Worm (Caenorhabditis elegans) whole organism, L1 larva: ENCODE data around the gene praf-3.

Source experiments
- Y116A8C.19 ChIP-seq: sonication (generic microtip); optimal IDR thresholded peaks from 2 replicates; lab custom pipeline; 2016; ENCODE audit warnings: missing compliant biosample characterization, missing genetic modification characterization, borderline replicate concordance
- ama-1 ChIP-seq: fragments of 150-350 bp; optimal IDR thresholded peaks from 2 replicates; lab custom pipeline; 2014
- blmp-1 ChIP-seq: fragments of 150-350 bp; optimal IDR thresholded peaks from 2 replicates; lab custom pipeline; 2014; ENCODE audit warnings: missing biosample characterization, missing genetic modification characterization
- ceh-63 ChIP-seq: fragments of 200-800 bp; sonication (Bioruptor generic); optimal IDR thresholded peaks from 2 replicates; lab custom pipeline; 2018; ENCODE audit warnings: mild to moderate bottlenecking, missing genetic modification characterization, missing compliant biosample characterization
- ceh-8 ChIP-seq: fragments of 200-800 bp; sonication (Bioruptor generic); optimal IDR thresholded peaks from 2 replicates; lab custom pipeline; 2018; ENCODE audit warnings: mild to moderate bottlenecking, missing genetic modification characterization, moderate library complexity, missing compliant biosample characterization
- ceh-82 ChIP-seq, 3 experiments: fragments of 150-350 bp in 1 of 3; sonication (generic microtip) in 2 of 3; optimal IDR thresholded peaks; 2 replicates each; lab custom pipeline; 2014 to 2017; ENCODE audit warnings: missing biosample characterization in 3 of 3, missing genetic modification characterization in 3 of 3
- ceh-88 ChIP-seq: fragments of 200-800 bp; sonication (Bioruptor generic); IDR thresholded peaks from 2 replicates; pipeline ENCODE4 v1.3.6; 2022; ENCODE audit warnings: missing genetic modification characterization, missing compliant biosample characterization
- ceh-90 ChIP-seq: sonication (generic microtip); optimal IDR thresholded peaks from 2 replicates; lab custom pipeline; 2016; ENCODE audit warnings: missing genetic modification characterization, missing compliant biosample characterization
- ces-1 ChIP-seq: fragments of 150-350 bp; optimal IDR thresholded peaks from 2 replicates; lab custom pipeline; 2014; ENCODE audit warnings: missing biosample characterization, missing genetic modification reagents, missing genetic modification characterization
- dpl-1 ChIP-seq, 3 experiments: fragments of 150-350 bp in 2 of 3; sonication (generic microtip) in 1 of 3; optimal IDR thresholded peaks; 2 replicates each; lab custom pipeline; 2014 to 2017; ENCODE audit warnings: missing biosample characterization in 3 of 3, missing genetic modification characterization in 3 of 3, missing genetic modification reagents in 3 of 3
- efl-1 ChIP-seq, 4 experiments: fragments of 150-350 bp; optimal IDR thresholded peaks in 3 of 4; peaks in 1 of 4; 1 replicate in 1 of 4; 2 replicates in 3 of 4; lab custom pipeline; 2014; ENCODE audit warnings: missing biosample characterization in 2 of 4, missing genetic modification characterization in 2 of 4, missing genetic modification reagents in 2 of 4
- efl-3 ChIP-seq: fragments of 200-800 bp; sonication (Bioruptor generic); optimal IDR thresholded peaks from 2 replicates; lab custom pipeline; 2018; ENCODE audit warnings: mild to moderate bottlenecking, missing genetic modification characterization, missing compliant biosample characterization
- egl-27 ChIP-seq, 2 experiments: fragments of 150-350 bp in 1 of 2; sonication (generic microtip); optimal IDR thresholded peaks; 3 replicates each; lab custom pipeline; 2017 to 2018; ENCODE audit warnings: missing biosample characterization in 2 of 2, missing genetic modification characterization in 2 of 2, missing genetic modification reagents in 2 of 2
- elt-2 ChIP-seq: sonication (generic microtip); optimal IDR thresholded peaks from 2 replicates; lab custom pipeline; 2016; ENCODE audit warnings: missing genetic modification characterization, mild to moderate bottlenecking, inconsistent platforms, missing compliant biosample characterization, missing genetic modification reagents
- elt-3 ChIP-seq, 6 experiments: fragments of 150-350 bp in 1 of 6; sonication (generic microtip); optimal IDR thresholded peaks; 2 replicates each; lab custom pipeline; 2017 to 2018; ENCODE audit warnings: missing biosample characterization in 6 of 6, missing genetic modification characterization in 6 of 6, inconsistent platforms in 1 of 6
- ets-5 ChIP-seq: fragments of 200-800 bp; sonication (Bioruptor generic); IDR thresholded peaks from 2 replicates; pipeline ENCODE4 v1.3.6; 2022; ENCODE audit warnings: missing genetic modification characterization, missing compliant biosample characterization
- fkh-10 ChIP-seq: sonication (generic microtip); optimal IDR thresholded peaks from 2 replicates; lab custom pipeline; 2017; ENCODE audit warnings: missing biosample characterization, missing genetic modification reagents, missing genetic modification characterization
- hlh-4 ChIP-seq: sonication (generic microtip); optimal IDR thresholded peaks from 2 replicates; lab custom pipeline; 2016; ENCODE audit warnings: mild to moderate bottlenecking, missing genetic modification characterization, missing compliant biosample characterization
- hpl-2 ChIP-seq: fragments of 150-350 bp; optimal IDR thresholded peaks from 2 replicates; lab custom pipeline; 2014; ENCODE audit warnings: missing biosample characterization, missing genetic modification reagents, missing genetic modification characterization
- lin-14 ChIP-seq: fragments of 200-800 bp; sonication (Bioruptor generic); optimal IDR thresholded peaks from 2 replicates; lab custom pipeline; 2018; ENCODE audit warnings: mild to moderate bottlenecking, missing genetic modification characterization, moderate library complexity, missing compliant biosample characterization
- lin-35 ChIP-seq, 2 experiments: fragments of 150-350 bp; optimal IDR thresholded peaks; 2 replicates each; lab custom pipeline; 2014; ENCODE audit warnings: missing biosample characterization in 2 of 2, missing genetic modification characterization in 2 of 2, missing genetic modification reagents in 2 of 2
- lin-39 ChIP-seq: fragments of 150-350 bp; optimal IDR thresholded peaks from 2 replicates; lab custom pipeline; 2014; ENCODE audit warnings: missing biosample characterization, missing genetic modification reagents, missing genetic modification characterization
- mdl-1 ChIP-seq, 2 experiments: fragments of 150-350 bp; optimal IDR thresholded peaks; 2 replicates each; lab custom pipeline; 2014 to 2017; ENCODE audit warnings: missing biosample characterization in 2 of 2, missing genetic modification characterization in 2 of 2, inconsistent platforms in 1 of 2
- mef-2 ChIP-seq: fragments of 150-350 bp; optimal IDR thresholded peaks from 2 replicates; lab custom pipeline; 2014; ENCODE audit warnings: missing biosample characterization, missing genetic modification characterization
- nhr-11 ChIP-seq: fragments of 150-350 bp; optimal IDR thresholded peaks from 2 replicates; lab custom pipeline; 2014; ENCODE audit warnings: missing biosample characterization, missing genetic modification characterization
- nhr-12 ChIP-seq: sonication (generic microtip); optimal IDR thresholded peaks from 2 replicates; lab custom pipeline; 2017; ENCODE audit warnings: missing biosample characterization, missing genetic modification characterization
- nhr-28 ChIP-seq: fragments of 150-350 bp; optimal IDR thresholded peaks from 2 replicates; lab custom pipeline; 2014; ENCODE audit warnings: missing biosample characterization, missing genetic modification characterization
- nhr-47 ChIP-seq: sonication (generic microtip); optimal IDR thresholded peaks from 2 replicates; lab custom pipeline; 2016; ENCODE audit warnings: mild to moderate bottlenecking, missing genetic modification characterization, moderate library complexity, missing compliant biosample characterization
- nhr-84 ChIP-seq: sonication (generic microtip); optimal IDR thresholded peaks from 2 replicates; lab custom pipeline; 2017; ENCODE audit warnings: missing biosample characterization, missing genetic modification characterization
- nhr-85 ChIP-seq: sonication (generic microtip); peaks from one replicate; lab custom pipeline; 2016; ENCODE audit warnings: missing genetic modification characterization, inconsistent platforms, missing compliant biosample characterization
- nhr-90 ChIP-seq: sonication (generic microtip); optimal IDR thresholded peaks from 2 replicates; lab custom pipeline; 2016; ENCODE audit warnings: mild to moderate bottlenecking, missing genetic modification characterization, missing compliant biosample characterization; ENCODE audit not compliant: poor library complexity
- pax-3 ChIP-seq: fragments of 200-800 bp; sonication (Bioruptor generic); optimal IDR thresholded peaks from 2 replicates; lab custom pipeline; 2018; ENCODE audit warnings: mild to moderate bottlenecking, missing genetic modification characterization, moderate library complexity, missing compliant biosample characterization
- pqm-1 ChIP-seq: sonication (generic microtip); optimal IDR thresholded peaks from 3 replicates; lab custom pipeline; 2017; ENCODE audit warnings: missing biosample characterization, missing genetic modification characterization
- rnt-1 ChIP-seq: sonication (generic microtip); optimal IDR thresholded peaks from 2 replicates; lab custom pipeline; 2016; ENCODE audit warnings: mild to moderate bottlenecking, missing genetic modification characterization, moderate library complexity, missing compliant biosample characterization
- snpc-4 ChIP-seq: fragments of 150-350 bp; optimal IDR thresholded peaks from 2 replicates; lab custom pipeline; 2014; ENCODE audit warnings: missing biosample characterization, missing genetic modification characterization
- snu-23 ChIP-seq: sonication (generic microtip); optimal IDR thresholded peaks from 2 replicates; lab custom pipeline; 2016; ENCODE audit warnings: missing genetic modification characterization, missing compliant biosample characterization
- sox-4 ChIP-seq: sonication (generic microtip); optimal IDR thresholded peaks from 2 replicates; lab custom pipeline; 2016; ENCODE audit warnings: missing genetic modification characterization, missing compliant biosample characterization
- sptf-1 ChIP-seq: fragments of 150-350 bp; optimal IDR thresholded peaks from 2 replicates; lab custom pipeline; 2014; ENCODE audit warnings: missing biosample characterization, missing genetic modification characterization
- swsn-7 ChIP-seq: sonication (generic microtip); optimal IDR thresholded peaks from 2 replicates; lab custom pipeline; 2016; ENCODE audit warnings: missing genetic modification characterization, missing compliant biosample characterization
- tbx-2 ChIP-seq: sonication (generic microtip); optimal IDR thresholded peaks from 2 replicates; lab custom pipeline; 2016; ENCODE audit warnings: missing genetic modification characterization, missing compliant biosample characterization
- unc-86 ChIP-seq: sonication (generic microtip); optimal IDR thresholded peaks from 2 replicates; lab custom pipeline; 2016; ENCODE audit warnings: missing genetic modification characterization, missing compliant biosample characterization
- vab-15 ChIP-seq: sonication (generic microtip); optimal IDR thresholded peaks from 2 replicates; lab custom pipeline; 2017; ENCODE audit warnings: missing genotype, mild to moderate bottlenecking, missing genetic modification characterization, missing compliant biosample characterization

The praf-3 gene

DNA sequence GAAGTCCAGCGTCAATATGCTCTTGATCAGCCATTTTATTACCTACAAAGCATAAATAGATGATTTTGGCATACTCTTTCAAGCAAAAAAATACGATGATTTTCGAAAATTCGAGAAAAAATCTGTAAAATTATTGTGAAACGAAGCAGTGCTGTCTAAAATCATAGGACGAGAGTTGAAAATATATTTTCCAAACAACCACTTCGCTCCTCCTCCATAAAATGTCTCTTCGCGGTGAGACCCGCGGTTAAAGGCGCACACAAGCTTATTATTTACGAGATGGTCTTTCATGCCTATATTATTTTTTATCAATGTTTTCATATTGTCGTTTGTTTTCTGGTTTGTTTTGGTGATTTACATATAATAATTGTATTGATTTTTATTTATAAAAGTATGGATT, 505 bp upstream of the praf-3 start, which contains the start of gene nap-1 (continued):
- TF ChIP-seq mdl-1 (tag; optimal IDR thresholded peaks at IDR 0.05; lab: Kevin White, UChicago) (peak in 1 of 2 experiments; percentile 58), snu-23 (GFP tag; lab: Kevin White, UChicago) (peak; percentile 87), swsn-7 (peak; percentile 69), nhr-47 (peak; percentile 79), nhr-12 (tag; lab: Kevin White, UChicago) (no peak), lin-35 (GFP tag; optimal IDR thresholded peaks at IDR 0.05; lab: Kevin White, UChicago) (peak; percentile 77 to 85), nhr-11 (no peak), efl-3 (GFP tag; lab: Kevin White, UChicago) (no peak), egl-27 (tag; optimal IDR thresholded peaks at IDR 0.05; lab: Kevin White, UChicago) (peak in 1 of 2 experiments; percentile 9), sox-4 (tag; lab: Kevin White, UChicago) (no peak), ceh-82 (tag; optimal IDR thresholded peaks at IDR 0.05; lab: Kevin White, UChicago) (peak; percentile 65 to 86 (median 78)), nhr-90 (tag; lab: Kevin White, UChicago) (peak; percentile 61), nhr-85 (tag; lab: Kevin White, UChicago) (peak; percentile 71), fkh-10 (GFP tag; lab: Kevin White, UChicago) (no peak), efl-1 (optimal IDR thresholded peaks at IDR 0.05; lab: Kevin White, UChicago) (peak; percentile 81), efl-1 (GFP tag; optimal IDR thresholded peaks at IDR 0.05 in 1 of 2; lab: Kevin White, UChicago) (peak; percentile 70 to 97), ceh-90 (no peak), pax-3 (tag; lab: Kevin White, UChicago) (no peak), hlh-4 (tag; lab: Kevin White, UChicago) (no peak), nhr-28 (tag; lab: Kevin White, UChicago) (no peak), elt-3 (tag; optimal IDR thresholded peaks at IDR 0.05; lab: Kevin White, UChicago) (peak in 2 of 6 experiments; percentile 21 to 78), snpc-4 (tag; lab: Kevin White, UChicago) (peak; percentile 52), hpl-2 (GFP tag; lab: Kevin White, UChicago) (no peak), ces-1 (GFP tag; lab: Kevin White, UChicago) (no peak), tbx-2 (tag; lab: Kevin White, UChicago) (peak; percentile 66), sptf-1 (no peak), ceh-63 (no peak), nhr-84 (tag; lab: Kevin White, UChicago) (no peak), ceh-88 (no peak; the same call in 1 of the 2 replicates), Y116A8C.19 (tag; lab: Kevin White, UChicago) (no peak), vab-15 (tag; lab: Kevin White, UChicago) (no peak), ama-1 (no peak), lin-39 (tag; lab: Kevin White, UChicago) (no peak), rnt-1 (peak; percentile 78), mef-2 (tag; lab: Kevin White, UChicago) (no peak), ets-5 (no peak), blmp-1 (tag; lab: Kevin White, UChicago) (peak; percentile 77)

DNA sequence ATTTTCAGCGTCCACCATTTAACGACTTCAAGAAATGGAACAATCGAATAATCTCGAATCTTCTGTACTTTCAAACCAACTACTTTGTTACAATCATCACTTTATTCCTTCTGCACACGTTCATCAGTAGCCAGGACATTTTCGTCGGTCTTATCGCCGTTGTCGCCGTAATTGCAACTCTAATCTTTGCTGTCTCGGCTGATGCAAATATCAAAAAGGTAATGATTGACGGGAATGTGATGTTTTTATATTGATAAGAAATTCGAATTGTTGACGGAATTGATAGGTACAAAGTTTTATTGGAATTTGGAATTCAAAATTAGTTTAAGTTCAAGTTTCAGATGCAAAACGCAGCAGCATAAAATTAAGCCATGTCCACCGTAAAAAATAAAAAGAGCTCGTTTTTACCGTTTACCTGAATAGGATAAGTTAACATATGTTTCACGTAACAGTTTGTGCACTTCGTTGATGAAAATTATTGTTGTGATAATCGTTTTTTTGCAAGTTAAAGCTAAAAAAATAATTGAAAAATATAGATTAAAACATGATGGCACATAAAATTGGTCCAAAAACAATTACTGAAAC, 575 bp downstream of the praf-3 start:
- TF ChIP-seq ceh-8 (no peak), lin-35 (GFP tag; optimal IDR thresholded peaks at IDR 0.05; lab: Kevin White, UChicago) (peak in 1 of 2 experiments; percentile 27), lin-14 (peak; percentile 12), sox-4 (tag; lab: Kevin White, UChicago) (no peak), elt-2 (tag; lab: Kevin White, UChicago) (peak; percentile 86), pqm-1 (peak; percentile 75), dpl-1 (GFP tag; optimal IDR thresholded peaks at IDR 0.05; lab: Kevin White, UChicago) (no peak), unc-86 (tag; lab: Kevin White, UChicago) (no peak)
- TF ChIP-seq, all 84 proteins: peak for 4
